Fruit fly (Drosophila melanogaster) whole organism, prepupa: Measurements from ENCODE around the gene Cpr97Ea.

Experiments used
- acj6 ChIP-seq: fragments of 200-800 bp; sonication (Bioruptor generic); optimal IDR thresholded peaks from 3 replicates; lab custom pipeline; 2016; ENCODE audit warnings: missing biosample characterization, missing genetic modification characterization
- topi ChIP-seq: fragments of 200-800 bp; sonication (Bioruptor generic); optimal IDR thresholded peaks from 3 replicates; lab custom pipeline; 2016; ENCODE audit warnings: missing biosample characterization, missing genetic modification characterization

DNA sequence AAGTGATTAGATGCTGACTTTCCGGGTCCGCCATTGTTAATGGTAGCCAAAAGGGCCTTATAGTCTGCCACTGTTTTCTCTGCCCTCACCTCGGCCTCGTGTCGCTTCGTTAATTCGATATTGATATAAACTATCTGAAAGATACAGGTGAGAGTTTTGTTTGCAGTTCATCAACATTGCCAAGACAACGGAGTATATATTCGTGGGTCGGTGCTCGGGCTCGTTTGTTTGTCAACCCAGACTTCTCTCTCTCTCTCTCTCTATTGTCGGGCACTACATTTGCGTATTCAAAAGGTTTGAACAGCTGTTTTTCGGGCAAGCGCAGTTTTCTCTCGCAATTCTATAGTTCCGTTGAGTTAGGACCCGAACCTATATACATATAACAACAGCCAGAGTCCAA lies 20.2 kb downstream of the Cpr97Ea start:
- TF ChIP-seq topi (GFP tag; lab: Kevin White, UChicago), result no peak
- TF ChIP-seq acj6 (GFP tag; lab: Kevin White, UChicago), result no peak
